Fruit fly (Drosophila melanogaster) S2 (cell line): ENCODE results near the gene CG14961.

Source experiments
- CG8478 ChIP-seq: fragments of >200 bp; optimal IDR thresholded peaks from 2 replicates; lab custom pipeline; 2018
- CTCF ChIP-seq, 2 experiments: fragments of >200 bp; optimal IDR thresholded peaks; 2 replicates each; lab custom pipeline; 2018

The CG14961 gene

DNA sequence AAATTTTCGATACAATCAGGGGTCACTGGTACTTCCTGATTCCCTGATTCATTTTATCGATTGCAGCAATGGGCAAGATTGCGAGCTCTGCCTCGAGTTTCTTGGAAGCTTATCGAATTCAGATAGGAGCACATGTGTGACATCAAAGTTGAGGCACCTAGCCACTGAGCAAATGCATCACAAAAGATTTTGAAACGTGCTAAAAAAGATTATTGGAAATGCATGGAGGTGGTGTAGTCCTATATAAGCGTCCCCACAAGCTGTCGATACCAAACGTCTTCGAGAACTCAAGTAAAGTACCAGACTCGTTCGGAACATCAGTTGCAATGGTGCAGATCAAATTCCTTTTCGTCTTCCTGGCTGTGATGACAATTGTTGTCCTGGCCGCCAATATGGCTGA is 15.8 kb upstream of the CG14961 start, which contains the start of gene Drsl2:
Gene Drsl2 (plus strand): TSS at position 301 of the 400 bp plus-strand sequence.
- TF ChIP-seq CTCF (optimal IDR thresholded peaks at IDR 0.05; lab: Kevin White, UChicago): no peak
- no peak for TF ChIP-seq CG8478 (lab: Kevin White, UChicago)

DNA sequence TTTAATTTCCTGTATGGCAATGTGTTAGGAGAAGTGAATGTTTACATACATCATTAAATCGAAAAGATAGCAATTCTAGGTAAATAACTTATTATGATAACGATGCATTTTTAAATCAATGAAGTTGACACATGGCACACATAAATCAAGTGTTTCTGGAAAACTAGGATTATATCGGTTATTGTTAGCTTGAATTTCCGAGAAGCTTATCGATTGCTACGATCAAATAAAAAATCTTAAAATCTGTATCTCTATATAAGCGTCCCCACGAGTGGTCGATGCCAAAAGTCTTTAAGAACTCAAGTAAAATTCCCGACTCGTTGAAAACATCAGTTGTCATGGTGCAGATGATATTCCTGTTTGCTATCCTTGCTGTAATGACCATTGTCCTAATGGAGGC is 15.2 kb upstream of the CG14961 start, which contains the start of gene Drsl3:
Gene Drsl3 (plus strand): TSS at position 301 of the 400 bp plus-strand sequence.
- no peak for TF ChIP-seq CG8478 (lab: Kevin White, UChicago)
- TF ChIP-seq CTCF (optimal IDR thresholded peaks at IDR 0.05; lab: Kevin White, UChicago): no peak

dm6 chr3L:3315288-3315687 is 14.6 kb upstream of the CG14961 start, which contains the start of gene Drsl4:
Gene Drsl4 (plus strand): TSS chr3L:3315620.
- TF ChIP-seq CG8478 (lab: Kevin White, UChicago) (no peak), CTCF (optimal IDR thresholded peaks at IDR 0.05; lab: Kevin White, UChicago) (no peak)

dm6 chr3L:3316441-3316840 is 13.4 kb upstream of the CG14961 start, which contains the start of gene Drsl5:
Gene Drsl5 (plus strand): TSS chr3L:3316781.
- TF ChIP-seq CG8478 (lab: Kevin White, UChicago): no peak
- TF ChIP-seq CTCF (optimal IDR thresholded peaks at IDR 0.05; lab: Kevin White, UChicago): no peak

DNA sequence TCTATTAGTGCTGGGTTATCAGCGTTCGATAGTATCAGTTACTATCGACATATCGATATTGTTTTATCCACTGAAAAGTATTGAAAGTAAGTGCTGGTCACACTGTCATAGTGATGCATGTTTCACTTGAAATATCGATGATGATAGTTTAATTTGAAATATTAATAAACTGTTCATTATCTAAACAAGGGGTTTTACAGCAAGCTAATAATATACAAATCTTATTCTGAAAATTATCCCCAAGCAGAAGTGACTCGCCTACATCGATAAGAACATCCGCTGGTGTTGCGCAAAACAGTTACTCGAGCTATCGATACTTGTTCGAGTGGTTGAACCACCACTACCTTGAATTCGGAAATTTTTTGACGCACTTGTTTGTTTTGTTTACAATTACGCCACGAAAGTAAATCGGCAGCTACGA is 10.6 kb upstream of the CG14961 start, which contains the start of the genes PIG-C, CG12016 and Dpm2:
Gene PIG-C (minus strand): TSS at position 10 of the 421 bp plus-strand sequence.
Gene CG12016 (plus strand): TSS at position 333 of the 421 bp plus-strand sequence.
Gene Dpm2 (plus strand): TSS at position 333 of the 421 bp plus-strand sequence.
- no peak for TF ChIP-seq CG8478 (lab: Kevin White, UChicago)
- peak in 1 of 2 experiments; percentile 14 for TF ChIP-seq CTCF (optimal IDR thresholded peaks at IDR 0.05; lab: Kevin White, UChicago)

DNA sequence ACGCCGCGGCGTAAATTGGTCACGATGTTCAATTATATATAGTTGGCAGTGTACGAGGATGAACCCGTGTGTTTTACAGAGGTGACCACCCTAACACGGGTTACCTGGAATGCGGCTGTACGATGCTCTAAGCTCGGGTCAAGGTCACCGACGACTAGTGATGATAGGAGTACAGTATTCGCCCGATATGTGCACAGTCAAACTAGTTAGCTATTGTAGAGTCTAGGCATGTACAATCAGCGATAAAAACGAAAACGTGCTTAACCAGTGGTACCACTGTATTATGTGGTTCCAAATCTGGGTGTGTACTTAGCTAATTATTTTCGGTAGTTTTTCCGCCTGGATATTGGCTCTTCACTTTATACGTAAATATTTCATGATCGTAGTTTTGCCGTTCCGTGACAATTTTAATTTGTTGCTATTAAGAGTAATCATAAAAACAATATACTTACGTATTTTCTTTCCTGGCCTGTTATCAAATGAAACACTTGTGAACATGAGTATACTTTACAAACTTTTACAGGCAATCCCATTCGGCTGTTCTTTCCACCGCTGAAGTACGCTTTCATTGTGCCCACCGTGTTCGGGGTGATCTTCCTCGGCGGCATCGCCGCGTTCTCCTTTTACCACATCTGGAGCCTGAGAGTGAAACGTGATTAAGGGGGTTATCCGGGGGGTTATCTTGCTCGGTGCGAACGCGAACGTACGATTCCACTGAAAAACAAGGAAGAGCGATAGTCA is 9.7 kb upstream of the CG14961 start:
- no peak for TF ChIP-seq CG8478 (lab: Kevin White, UChicago)
- TF ChIP-seq CTCF (optimal IDR thresholded peaks at IDR 0.05; lab: Kevin White, UChicago): no peak

- TF ChIP-seq CG8478 (lab: Kevin White, UChicago): no peak
- TF ChIP-seq CTCF (optimal IDR thresholded peaks at IDR 0.05; lab: Kevin White, UChicago): no peak
These were observed 4.3 kb upstream of the CG14961 start for dm6 chr3L:3325597-3325924.

dm6 chr3L:3325925-3326903 is 3.6 kb upstream of the CG14961 start, which contains the start of gene Gtpx:
Gene Gtpx (plus strand): TSS chr3L:3326265.
- TF ChIP-seq CTCF (optimal IDR thresholded peaks at IDR 0.05; lab: Kevin White, UChicago) (no peak), CG8478 (lab: Kevin White, UChicago) (no peak)

DNA sequence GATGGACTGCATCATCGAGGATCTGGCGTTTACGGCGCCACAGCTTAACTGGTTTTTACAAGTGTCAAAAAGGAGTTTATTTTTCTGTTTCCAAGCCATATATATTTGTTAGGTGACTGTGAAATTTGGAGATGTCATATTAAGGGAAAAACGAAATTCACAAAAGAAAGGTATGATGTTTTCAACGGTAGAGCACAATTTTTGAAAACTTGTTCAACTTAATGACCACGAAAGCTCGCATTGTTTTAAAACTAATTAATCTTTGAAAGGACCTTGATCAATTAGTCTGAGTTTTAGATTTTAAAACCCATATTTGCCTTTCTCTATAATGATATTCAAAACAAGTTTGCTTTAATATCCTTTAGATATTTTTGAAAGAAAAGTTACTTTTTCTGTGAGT is 1.1 kb upstream of the CG14961 start, which contains the start of gene Strip:
Gene Strip (minus strand): TSS at position 101 of the 400 bp plus-strand sequence.
- TF ChIP-seq CTCF (optimal IDR thresholded peaks at IDR 0.05; lab: Kevin White, UChicago) (no peak), CG8478 (lab: Kevin White, UChicago) (no peak)

DNA sequence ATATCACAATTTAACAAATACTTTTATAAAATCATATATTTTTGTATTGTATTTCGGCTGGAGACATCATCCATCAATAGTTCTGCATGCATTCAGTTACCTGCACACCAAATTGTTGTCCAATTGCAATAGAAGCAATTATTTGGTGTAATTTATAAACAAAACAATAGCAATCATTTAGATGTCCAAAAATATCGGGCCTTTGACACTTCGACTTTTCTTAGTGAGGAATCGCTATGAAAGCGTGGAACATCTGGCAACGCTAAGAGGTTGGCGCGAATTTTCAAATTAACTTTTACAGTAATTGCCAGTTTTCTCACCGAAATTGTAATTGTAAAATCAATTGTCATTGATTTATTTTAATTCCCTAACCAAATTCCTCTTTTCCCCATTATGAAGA is 4.9 kb downstream of the CG14961 start, which contains the start of gene CG14969:
Gene CG14969 (minus strand): TSS at position 195 of the 400 bp plus-strand sequence.
- TF ChIP-seq CTCF (optimal IDR thresholded peaks at IDR 0.05; lab: Kevin White, UChicago) (no peak), CG8478 (lab: Kevin White, UChicago) (no peak)

dm6 chr3L:3335688-3336087 is 5.8 kb downstream of the CG14961 start, which contains the start of gene Drsl1:
Gene Drsl1 (minus strand): TSS chr3L:3335788.
- TF ChIP-seq CTCF (optimal IDR thresholded peaks at IDR 0.05; lab: Kevin White, UChicago): no peak
- TF ChIP-seq CG8478 (lab: Kevin White, UChicago): no peak

- TF ChIP-seq CG8478 (lab: Kevin White, UChicago) (no peak), CTCF (optimal IDR thresholded peaks at IDR 0.05; lab: Kevin White, UChicago) (no peak)
These were observed 6.7 kb downstream of the CG14961 start, which contains the start of the genes Drsl6 and kst for dm6 chr3L:3336368-3337164. Gene Drsl6 (minus strand): TSS chr3L:3336418. Gene kst (plus strand): TSS chr3L:3336860.

DNA sequence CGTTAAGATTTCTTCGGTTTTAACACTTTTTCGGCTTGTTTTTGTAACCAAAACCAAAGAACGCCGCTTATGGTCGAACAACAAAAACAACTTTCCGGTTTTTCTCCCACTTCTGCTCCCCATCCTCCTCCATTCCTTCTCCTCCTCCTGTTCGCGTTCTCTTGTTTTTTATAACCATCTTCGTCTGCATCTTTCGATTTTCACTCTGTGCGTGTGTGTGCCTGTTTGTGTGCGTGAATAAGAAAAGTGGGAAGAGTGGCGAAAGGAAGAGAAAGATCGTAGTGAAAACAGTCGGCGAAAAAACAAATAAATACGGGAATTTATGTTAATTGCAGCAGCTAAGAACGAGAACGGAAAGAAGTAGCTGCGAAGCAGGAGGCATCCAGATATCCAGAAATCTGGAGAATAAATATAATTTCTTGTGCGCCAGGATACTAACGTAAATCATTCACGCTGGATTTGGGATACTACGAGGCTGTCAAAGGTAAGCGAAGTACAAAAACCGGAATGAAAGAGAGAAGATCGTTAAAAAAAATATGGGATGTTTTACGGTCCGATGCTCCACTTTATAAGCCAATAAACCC is 7.6 kb downstream of the CG14961 start:
- TF ChIP-seq CG8478 (lab: Kevin White, UChicago): no peak
- no peak for TF ChIP-seq CTCF (optimal IDR thresholded peaks at IDR 0.05; lab: Kevin White, UChicago)
